Worm (Caenorhabditis elegans): ENCODE data around the gene sri-9.

Gene sri-9

ce11 chrV:16958975-16959374 lies 42.3 kb upstream of the sri-9 start:
- TF ChIP-seq ceh-16 (tag; optimal IDR thresholded peaks at IDR 0.05), result no peak
- no peak for TF ChIP-seq aly-2 (tag; optimal IDR thresholded peaks at IDR 0.05)
- TF ChIP-seq skn-1 (tag; optimal IDR thresholded peaks at IDR 0.05), result no peak
- no peak for TF ChIP-seq ztf-4 (tag; optimal IDR thresholded peaks at IDR 0.05)
- TF ChIP-seq sma-3 (GFP tag; optimal IDR thresholded peaks at IDR 0.05), result no peak
- no peak for TF ChIP-seq lin-11 (tag; optimal IDR thresholded peaks at IDR 0.05)
- TF ChIP-seq mbf-1 (tag; optimal IDR thresholded peaks at IDR 0.05), result no peak
- TF ChIP-seq alr-1 (tag; optimal IDR thresholded peaks at IDR 0.05), result no peak

- TF ChIP-seq nhr-21 (tag; optimal IDR thresholded peaks at IDR 0.05), result peak; percentile 83
- peak; percentile 94 for TF ChIP-seq lin-13 (GFP tag; optimal IDR thresholded peaks at IDR 0.05)
- peak; percentile 75 for TF ChIP-seq zag-1 (tag; optimal IDR thresholded peaks at IDR 0.05)
- peak; percentile 66 for TF ChIP-seq lin-11 (tag; optimal IDR thresholded peaks at IDR 0.05)
- TF ChIP-seq sem-4 (tag; optimal IDR thresholded peaks at IDR 0.05), result peak; percentile 77
- TF ChIP-seq ztf-1 (GFP tag; conservative IDR thresholded peaks at IDR 0.05), result no peak
- no peak for TF ChIP-seq nhr-12 (tag; optimal IDR thresholded peaks at IDR 0.05)
- TF ChIP-seq sma-3 (GFP tag; optimal IDR thresholded peaks at IDR 0.05), result peak; percentile 92
- no peak for TF ChIP-seq ztf-11 (tag; optimal IDR thresholded peaks at IDR 0.05)
- no peak for TF ChIP-seq lin-39 (tag; optimal IDR thresholded peaks at IDR 0.05)
- TF ChIP-seq mab-5 (tag; optimal IDR thresholded peaks at IDR 0.05), result peak; percentile 95
- peak; percentile 63 for TF ChIP-seq fos-1 (tag; optimal IDR thresholded peaks at IDR 0.05)
- no peak for TF ChIP-seq nhr-23 (tag; optimal IDR thresholded peaks at IDR 0.05)
- peak; percentile 29 for TF ChIP-seq dmd-4 (tag; optimal IDR thresholded peaks at IDR 0.05)
- peak; percentile 93 for TF ChIP-seq snpc-4 (tag; optimal IDR thresholded peaks at IDR 0.05)
- peak; percentile 64 for TF ChIP-seq nhr-237 (tag; optimal IDR thresholded peaks at IDR 0.05)
- no peak for TF ChIP-seq aly-2 (tag; optimal IDR thresholded peaks at IDR 0.05)
- peak; percentile 96 for TF ChIP-seq unc-55 (GFP tag; optimal IDR thresholded peaks at IDR 0.05)
- TF ChIP-seq peb-1 (tag; optimal IDR thresholded peaks at IDR 0.05), result no peak
- TF ChIP-seq ztf-4 (tag; optimal IDR thresholded peaks at IDR 0.05), result peak; percentile 34
- peak; percentile 78 for TF ChIP-seq nhr-6 (tag; optimal IDR thresholded peaks at IDR 0.05)
- no peak for TF ChIP-seq unc-62 (GFP tag; optimal IDR thresholded peaks at IDR 0.05)
- TF ChIP-seq sma-9 (GFP tag; optimal IDR thresholded peaks at IDR 0.05), result no peak
- TF ChIP-seq sma-9 (tag; optimal IDR thresholded peaks at IDR 0.05), result no peak
- TF ChIP-seq alr-1 (tag; optimal IDR thresholded peaks at IDR 0.05), result no peak
- TF ChIP-seq nhr-11 (tag; optimal IDR thresholded peaks at IDR 0.05), result no peak
- peak; percentile 85 for TF ChIP-seq F13H6.1 (tag; optimal IDR thresholded peaks at IDR 0.05)
- TF ChIP-seq C34F6.9 (tag; optimal IDR thresholded peaks at IDR 0.05), result peak; percentile 94
- peak in 1 of 2 experiments; percentile 34 for TF ChIP-seq mdl-1 (tag; optimal IDR thresholded peaks at IDR 0.05)
- TF ChIP-seq nhr-129 (tag; optimal IDR thresholded peaks at IDR 0.05), result peak; percentile 93
- TF ChIP-seq lsy-2 (tag; optimal IDR thresholded peaks at IDR 0.05), result peak; percentile 84 to 93
- TF ChIP-seq nhr-10 (tag; optimal IDR thresholded peaks at IDR 0.05), result peak; percentile 69
- peak; percentile 84 for TF ChIP-seq egl-27 (tag; optimal IDR thresholded peaks at IDR 0.05)
- TF ChIP-seq ama-1 (optimal IDR thresholded peaks at IDR 0.05), result no peak
- TF ChIP-seq blmp-1 (tag; optimal IDR thresholded peaks at IDR 0.05; ENCODE audit: insufficient read depth), result peak; percentile 34
- peak; percentile 33 for TF ChIP-seq ceh-16 (tag; optimal IDR thresholded peaks at IDR 0.05)
- TF ChIP-seq ceh-82 (tag; optimal IDR thresholded peaks at IDR 0.05), result peak; percentile 72
- no peak for TF ChIP-seq ZK546.5 (tag; optimal IDR thresholded peaks at IDR 0.05)
- peak; percentile 99 for TF ChIP-seq gmeb-1 (tag; optimal IDR thresholded peaks at IDR 0.05)
- no peak for TF ChIP-seq elt-3 (tag; optimal IDR thresholded peaks at IDR 0.05)
- peak; percentile 29 for TF ChIP-seq R02D3.7 (tag; optimal IDR thresholded peaks at IDR 0.05)
- no peak for TF ChIP-seq skn-1 (tag; optimal IDR thresholded peaks at IDR 0.05)
- TF ChIP-seq Y55F3AM.14 (GFP tag; optimal IDR thresholded peaks at IDR 0.05), result peak; percentile 13
- TF ChIP-seq crh-2 (tag; optimal IDR thresholded peaks at IDR 0.05), result peak; percentile 96
- TF ChIP-seq nhr-77 (tag; optimal IDR thresholded peaks at IDR 0.05), result no peak
- no peak for TF ChIP-seq unc-39 (tag; optimal IDR thresholded peaks at IDR 0.05)
- no peak for TF ChIP-seq mbf-1 (tag; optimal IDR thresholded peaks at IDR 0.05)
- TF ChIP-seq elt-1 (tag; optimal IDR thresholded peaks at IDR 0.05), result no peak
- peak; percentile 84 for TF ChIP-seq nhr-25 (tag; optimal IDR thresholded peaks at IDR 0.05)
These were observed 35.6 kb upstream of the sri-9 start, which contains the start of gene efl-1 for ce11 chrV:16965655-16966054. Gene efl-1 (minus strand): TSS chrV:16965675.
